Worm (Caenorhabditis elegans) whole organism, late embryonic: ENCODE measurements around the gene srbc-34.

Experiments used
- C08G9.2 ChIP-seq: sonication (generic microtip); optimal IDR thresholded peaks from 2 replicates; lab custom pipeline; 2016; ENCODE audit warnings: mild to moderate bottlenecking, missing genetic modification characterization, moderate library complexity, missing compliant biosample characterization
- F13H6.1 ChIP-seq: sonication (generic microtip); optimal IDR thresholded peaks from 2 replicates; lab custom pipeline; 2016; ENCODE audit warnings: missing genetic modification characterization, missing compliant biosample characterization
- K09A11.1 ChIP-seq: sonication (generic microtip); optimal IDR thresholded peaks from 2 replicates; lab custom pipeline; 2017; ENCODE audit warnings: antibody characterized with exemption, mild to moderate bottlenecking, missing genetic modification characterization, missing compliant biosample characterization; ENCODE audit not compliant: insufficient read depth
- ahr-1 ChIP-seq: sonication (generic microtip); optimal IDR thresholded peaks from 2 replicates; lab custom pipeline; 2016; ENCODE audit warnings: missing genetic modification characterization, missing compliant biosample characterization
- ceh-14 ChIP-seq: sonication (generic microtip); optimal IDR thresholded peaks from 2 replicates; lab custom pipeline; 2016; ENCODE audit warnings: missing genotype, missing genetic modification characterization, missing compliant biosample characterization
- ceh-19 ChIP-seq: fragments of 200-800 bp; sonication (Bioruptor generic); optimal IDR thresholded peaks from 2 replicates; lab custom pipeline; 2018; ENCODE audit warnings: mild to moderate bottlenecking, missing genetic modification characterization, missing compliant biosample characterization
- ceh-2 ChIP-seq: sonication (generic microtip); optimal IDR thresholded peaks from 2 replicates; lab custom pipeline; 2016; ENCODE audit warnings: missing genotype, missing genetic modification characterization, missing compliant biosample characterization
- ceh-22 ChIP-seq: sonication (generic microtip); optimal IDR thresholded peaks from 2 replicates; lab custom pipeline; 2017; ENCODE audit warnings: missing biosample characterization, missing genetic modification characterization
- ceh-24 ChIP-seq: sonication (generic microtip); optimal IDR thresholded peaks from 2 replicates; lab custom pipeline; 2016; ENCODE audit warnings: mild to moderate bottlenecking, missing genetic modification characterization, missing compliant biosample characterization
- ceh-45 ChIP-seq: fragments of 200-800 bp; sonication (Bioruptor generic); IDR thresholded peaks from 2 replicates; pipeline ENCODE4 v1.3.6; 2022; ENCODE audit warnings: missing genetic modification reagents, missing genetic modification characterization, missing compliant biosample characterization
- ceh-48 ChIP-seq: sonication (generic microtip); optimal IDR thresholded peaks from 2 replicates; lab custom pipeline; 2016; ENCODE audit warnings: missing genetic modification characterization, inconsistent platforms, missing compliant biosample characterization
- ceh-9 ChIP-seq: sonication (generic microtip); optimal IDR thresholded peaks from 2 replicates; lab custom pipeline; 2016; ENCODE audit warnings: mild to moderate bottlenecking, missing genetic modification characterization, inconsistent platforms, missing compliant biosample characterization
- elt-4 ChIP-seq: sonication (generic microtip); optimal IDR thresholded peaks from 2 replicates; lab custom pipeline; 2016; ENCODE audit warnings: missing genetic modification characterization, missing compliant biosample characterization
- ets-4 ChIP-seq: sonication (generic microtip); optimal IDR thresholded peaks from 2 replicates; lab custom pipeline; 2016; ENCODE audit warnings: missing genetic modification characterization, missing compliant biosample characterization
- eyg-1 ChIP-seq: sonication (generic microtip); optimal IDR thresholded peaks from 2 replicates; lab custom pipeline; 2016; ENCODE audit warnings: missing genotype, missing genetic modification characterization, missing compliant biosample characterization
- fax-1 ChIP-seq: sonication (generic microtip); optimal IDR thresholded peaks from 2 replicates; lab custom pipeline; 2016; ENCODE audit warnings: missing genotype, missing genetic modification characterization, missing compliant biosample characterization
- fkh-10 ChIP-seq: fragments of 150-350 bp; optimal IDR thresholded peaks from 2 replicates; lab custom pipeline; 2014; ENCODE audit warnings: missing biosample characterization, missing genetic modification reagents, missing genetic modification characterization
- fkh-6 ChIP-seq: sonication (generic microtip); optimal IDR thresholded peaks from 2 replicates; lab custom pipeline; 2016; ENCODE audit warnings: missing genetic modification characterization, missing compliant biosample characterization
- gmeb-2 ChIP-seq: sonication (generic microtip); optimal IDR thresholded peaks from 2 replicates; lab custom pipeline; 2016; ENCODE audit warnings: missing genetic modification characterization, inconsistent platforms, missing compliant biosample characterization
- hlh-13 ChIP-seq: fragments of 200-800 bp; sonication (Bioruptor generic); optimal IDR thresholded peaks from 2 replicates; lab custom pipeline; 2018; ENCODE audit warnings: mild to moderate bottlenecking, missing genetic modification characterization, missing compliant biosample characterization
- hlh-15 ChIP-seq: sonication (generic microtip); optimal IDR thresholded peaks from 2 replicates; lab custom pipeline; 2016; ENCODE audit warnings: missing genetic modification characterization, missing compliant biosample characterization
- hlh-30 ChIP-seq: sonication (generic microtip); optimal IDR thresholded peaks from 2 replicates; lab custom pipeline; 2017; ENCODE audit warnings: antibody characterized with exemption, missing genetic modification characterization, missing compliant biosample characterization; ENCODE audit not compliant: insufficient read depth
- hlh-6 ChIP-seq: sonication (generic microtip); optimal IDR thresholded peaks from 2 replicates; lab custom pipeline; 2016; ENCODE audit warnings: missing genotype, missing genetic modification characterization, missing compliant biosample characterization
- madf-2 ChIP-seq: sonication (generic microtip); optimal IDR thresholded peaks from 2 replicates; lab custom pipeline; 2017; ENCODE audit warnings: missing genetic modification characterization, missing compliant biosample characterization
- pat-9 ChIP-seq: fragments of 200-800 bp; sonication (Bioruptor generic); optimal IDR thresholded peaks from 2 replicates; lab custom pipeline; 2018; ENCODE audit warnings: mild to moderate bottlenecking, missing genetic modification characterization, moderate library complexity, missing compliant biosample characterization
- pax-1 ChIP-seq: fragments of 150-350 bp; optimal IDR thresholded peaks from 2 replicates; lab custom pipeline; 2014; ENCODE audit warnings: missing biosample characterization, missing genetic modification characterization
- pqm-1 ChIP-seq: sonication (generic microtip); optimal IDR thresholded peaks from 2 replicates; lab custom pipeline; 2016; ENCODE audit warnings: missing genetic modification characterization, missing compliant biosample characterization
- ref-2 ChIP-seq: sonication (generic microtip); optimal IDR thresholded peaks from 2 replicates; lab custom pipeline; 2016; ENCODE audit warnings: missing genetic modification characterization, missing compliant biosample characterization
- rnt-1 ChIP-seq: sonication (generic microtip); optimal IDR thresholded peaks from 2 replicates; lab custom pipeline; 2016; ENCODE audit warnings: missing genetic modification characterization, missing compliant biosample characterization
- sdc-2 ChIP-seq: sonication (generic microtip); optimal IDR thresholded peaks from 2 replicates; lab custom pipeline; 2016; ENCODE audit warnings: missing genotype, missing genetic modification characterization, missing compliant biosample characterization
- sox-4 ChIP-seq: sonication (generic microtip); optimal IDR thresholded peaks from 2 replicates; lab custom pipeline; 2017; ENCODE audit warnings: mild to moderate bottlenecking, missing genetic modification characterization, inconsistent platforms, missing compliant biosample characterization
- syd-9 ChIP-seq: sonication (generic microtip); optimal IDR thresholded peaks from 2 replicates; lab custom pipeline; 2016; ENCODE audit warnings: mild to moderate bottlenecking, missing genetic modification characterization, moderate library complexity, missing compliant biosample characterization
- tbx-7 ChIP-seq: sonication (generic microtip); optimal IDR thresholded peaks from 2 replicates; lab custom pipeline; 2016; ENCODE audit warnings: missing genotype, missing genetic modification characterization, missing compliant biosample characterization
- unc-3 ChIP-seq, 2 experiments: fragments of 200-800 bp in 1 of 2; sonication (Bioruptor generic) in 1 of 2; sonication (generic microtip) in 1 of 2; conservative IDR thresholded peaks in 1 of 2; optimal IDR thresholded peaks in 1 of 2; 2 replicates each; pipeline versions ENCODE4 v1.3.6 to Lab custom; 2016 to 2022; ENCODE audit warnings: missing compliant biosample characterization in 2 of 2, missing genetic modification characterization in 2 of 2, missing genetic modification reagents in 1 of 2
- unc-86 ChIP-seq: sonication (generic microtip); optimal IDR thresholded peaks from 2 replicates; lab custom pipeline; 2016; ENCODE audit warnings: missing genetic modification characterization, missing compliant biosample characterization
- zip-5 ChIP-seq: sonication (generic microtip); optimal IDR thresholded peaks from 2 replicates; lab custom pipeline; 2016; ENCODE audit warnings: missing genetic modification characterization, missing compliant biosample characterization
- ztf-16 ChIP-seq: sonication (generic microtip); optimal IDR thresholded peaks from 2 replicates; lab custom pipeline; 2017; ENCODE audit warnings: missing genetic modification characterization, missing compliant biosample characterization

srbc-34 gene

ce11 chrV:20165808-20166207 lies 40.3 kb upstream of the srbc-34 start:
- TF ChIP-seq ceh-14 (no peak), ahr-1 (tag; lab: Kevin White, UChicago) (no peak), F13H6.1 (tag; lab: Kevin White, UChicago) (no peak), elt-4 (tag; lab: Kevin White, UChicago) (no peak), ceh-2 (no peak), hlh-30 (no peak), eyg-1 (tag; lab: Kevin White, UChicago) (no peak), hlh-13 (GFP tag; lab: Kevin White, UChicago) (no peak), fkh-10 (GFP tag; lab: Kevin White, UChicago) (no peak), rnt-1 (tag; lab: Kevin White, UChicago) (no peak), madf-2 (no peak), unc-86 (tag; lab: Kevin White, UChicago) (no peak), unc-3 (GFP tag; conservative IDR thresholded peaks at IDR 0.05; lab: Robert Waterston, UW) (no peak), unc-3 (tag; optimal IDR thresholded peaks at IDR 0.05; lab: Kevin White, UChicago) (no peak), ceh-19 (no peak), hlh-6 (no peak), ceh-22 (no peak), sox-4 (tag; lab: Kevin White, UChicago) (no peak), pqm-1 (no peak), ets-4 (no peak)

- TF ChIP-seq eyg-1 (tag; lab: Kevin White, UChicago) (no peak), unc-86 (tag; lab: Kevin White, UChicago) (no peak), ceh-9 (tag; lab: Kevin White, UChicago) (no peak), sox-4 (tag; lab: Kevin White, UChicago) (no peak), sdc-2 (tag; lab: Kevin White, UChicago) (no peak), gmeb-2 (tag; lab: Kevin White, UChicago) (no peak), fkh-6 (tag; lab: Kevin White, UChicago) (no peak), ztf-16 (tag; lab: Kevin White, UChicago) (no peak), hlh-6 (no peak), elt-4 (tag; lab: Kevin White, UChicago) (no peak), tbx-7 (tag; lab: Kevin White, UChicago) (no peak), ceh-45 (GFP tag; lab: Robert Waterston, UW) (no peak), ceh-24 (tag; lab: Kevin White, UChicago) (no peak), ref-2 (tag; lab: Kevin White, UChicago) (no peak), pqm-1 (no peak), K09A11.1 (no peak)
- TF ChIP-seq, all 69 proteins: peak for 0
Measured at ce11 chrV:20171941-20172340, 34.2 kb upstream of the srbc-34 start, which contains the start of gene srw-39. TSS of gene srw-39 (minus strand) at chrV:20172041.

ce11 chrV:20182311-20182710 lies 23.8 kb upstream of the srbc-34 start:
- TF ChIP-seq fax-1 (tag; lab: Kevin White, UChicago) (no peak), unc-86 (tag; lab: Kevin White, UChicago) (no peak), F13H6.1 (tag; lab: Kevin White, UChicago) (no peak), hlh-15 (tag; lab: Kevin White, UChicago) (no peak), zip-5 (tag; lab: Kevin White, UChicago) (no peak), pat-9 (tag; lab: Kevin White, UChicago) (no peak), pax-1 (no peak), unc-3 (GFP tag; conservative IDR thresholded peaks at IDR 0.05; lab: Robert Waterston, UW) (no peak), unc-3 (tag; optimal IDR thresholded peaks at IDR 0.05; lab: Kevin White, UChicago) (no peak), hlh-6 (no peak), hlh-30 (no peak), gmeb-2 (tag; lab: Kevin White, UChicago) (no peak), rnt-1 (tag; lab: Kevin White, UChicago) (no peak), ceh-9 (tag; lab: Kevin White, UChicago) (no peak), ceh-24 (tag; lab: Kevin White, UChicago) (no peak), ceh-48 (tag; lab: Kevin White, UChicago) (no peak), syd-9 (tag; lab: Kevin White, UChicago) (no peak), C08G9.2 (tag; lab: Kevin White, UChicago) (no peak)
